Fruit fly (Drosophila melanogaster): ENCODE measurements around the gene CG42327.

CG42327 gene

dm6 chr3R:11663441-11663840 lies 7.5 kb downstream of the CG42327 start (continued):
- TF ChIP-seq pum (GFP tag; optimal IDR thresholded peaks at IDR 0.05), result no peak
- peak; percentile 25 for TF ChIP-seq org-1 (GFP tag; optimal IDR thresholded peaks at IDR 0.05)
- TF ChIP-seq CG6654 (GFP tag; optimal IDR thresholded peaks at IDR 0.05), result no peak
- peak; percentile 62 for TF ChIP-seq Ptx1 (GFP tag; IDR thresholded peaks at IDR 0.05)
- peak; percentile 61 for TF ChIP-seq row (GFP tag; IDR thresholded peaks at IDR 0.05)
- no peak for TF ChIP-seq CG4404 (GFP tag; IDR thresholded peaks at IDR 0.05)
- TF ChIP-seq CG17829 (tag; optimal IDR thresholded peaks at IDR 0.05), result peak; percentile 47
- no peak for TF ChIP-seq psq (GFP tag; optimal IDR thresholded peaks at IDR 0.05)
- no peak for TF ChIP-seq CG9215 (GFP tag; IDR thresholded peaks at IDR 0.05)
- no peak for TF ChIP-seq cas (GFP tag; IDR thresholded peaks at IDR 0.05)
- TF ChIP-seq ems (GFP tag; optimal IDR thresholded peaks at IDR 0.05), result no peak
- no peak for TF ChIP-seq CG17568 (GFP tag; optimal IDR thresholded peaks at IDR 0.05)
- TF ChIP-seq CoRest (tag; optimal IDR thresholded peaks at IDR 0.05), result peak; percentile 64
- no peak for TF ChIP-seq CG6683 (GFP tag; optimal IDR thresholded peaks at IDR 0.05)
- no peak for TF ChIP-seq ssp (GFP tag; IDR thresholded peaks at IDR 0.05)
- peak; percentile 50 for TF ChIP-seq D19A (tag; optimal IDR thresholded peaks at IDR 0.05)
- TF ChIP-seq CG11560 (tag; IDR thresholded peaks at IDR 0.05), result no peak
- peak; percentile 32 for TF ChIP-seq fd3F (GFP tag; optimal IDR thresholded peaks at IDR 0.05)
- no peak for TF ChIP-seq z (GFP tag; IDR thresholded peaks at IDR 0.05)
- TF ChIP-seq CG17359 (tag; optimal IDR thresholded peaks at IDR 0.05), result peak; percentile 62
- TF ChIP-seq CG9727 (GFP tag; optimal IDR thresholded peaks at IDR 0.05), result no peak
- no peak; the same call in 3 of the 4 replicates for TF ChIP-seq chinmo (GFP tag; IDR thresholded peaks at IDR 0.05; ENCODE audit: partially characterized antibody)
- no peak for TF ChIP-seq vvl (GFP tag; IDR thresholded peaks at IDR 0.05)
- TF ChIP-seq CG6272 (GFP tag; IDR thresholded peaks at IDR 0.05), result no peak
- peak; percentile 12 for TF ChIP-seq CG1603 (tag; optimal IDR thresholded peaks at IDR 0.05)
- peak; percentile 35 for TF ChIP-seq CG30403 (GFP tag; optimal IDR thresholded peaks at IDR 0.05)
- no peak for TF ChIP-seq CG12744 (GFP tag; optimal IDR thresholded peaks at IDR 0.05)
- TF ChIP-seq CG8924 (tag; optimal IDR thresholded peaks at IDR 0.05), result peak; percentile 69
- TF ChIP-seq CG17385 (GFP tag; optimal IDR thresholded peaks at IDR 0.05), result peak; percentile 31
- no peak for TF ChIP-seq pnt (GFP tag; optimal IDR thresholded peaks at IDR 0.05)
- no peak for TF ChIP-seq Sry-δ (GFP tag; optimal IDR thresholded peaks at IDR 0.05)
- peak; percentile 29 for TF ChIP-seq ATbp (GFP tag; optimal IDR thresholded peaks at IDR 0.05)
- peak; percentile 38; the same call in 1 of the 3 replicates for TF ChIP-seq CG7357 (GFP tag; IDR thresholded peaks at IDR 0.05)
- peak; percentile 64; the same call in 2 of the 3 replicates for TF ChIP-seq CG17361 (GFP tag; IDR thresholded peaks at IDR 0.05)
- no peak for TF ChIP-seq CG4854 (GFP tag; optimal IDR thresholded peaks at IDR 0.05)
- TF ChIP-seq nau (GFP tag; optimal IDR thresholded peaks at IDR 0.05), result no peak
- peak; percentile 39 for TF ChIP-seq CG4424 (GFP tag; optimal IDR thresholded peaks at IDR 0.05)
- no peak for TF ChIP-seq CG9609 (GFP tag; optimal IDR thresholded peaks at IDR 0.05)
- TF ChIP-seq CG31441 (GFP tag; IDR thresholded peaks at IDR 0.05), result peak; percentile 66
- peak; percentile 7 for TF ChIP-seq bcd (GFP tag; optimal IDR thresholded peaks at IDR 0.05)
- peak; percentile 63 for TF ChIP-seq nmo (GFP tag; optimal IDR thresholded peaks at IDR 0.05)
- TF ChIP-seq CG15514 (GFP tag; optimal IDR thresholded peaks at IDR 0.05), result no peak
- peak; percentile 36 for TF ChIP-seq Hmr (GFP tag; optimal IDR thresholded peaks at IDR 0.05)
- no peak for TF ChIP-seq Dfd (GFP tag; optimal IDR thresholded peaks at IDR 0.05)
- peak in 1 of 2 experiments; percentile 64 for TF ChIP-seq Hr78 (GFP tag; optimal IDR thresholded peaks at IDR 0.05)
- TF ChIP-seq tup (GFP tag; optimal IDR thresholded peaks at IDR 0.05), result no peak
- TF ChIP-seq unpg (GFP tag; optimal IDR thresholded peaks at IDR 0.05), result peak; percentile 57
- TF ChIP-seq Hsf (GFP tag; optimal IDR thresholded peaks at IDR 0.05), result peak; percentile 20
- peak; percentile 57 for TF ChIP-seq CG2712 (tag; optimal IDR thresholded peaks at IDR 0.05)
- TF ChIP-seq Blimp-1 (GFP tag; optimal IDR thresholded peaks at IDR 0.05), result peak; percentile 50
- peak; percentile 70 for TF ChIP-seq Oli (tag; optimal IDR thresholded peaks at IDR 0.05)
